Worm (Caenorhabditis elegans) whole organism, late embryonic: ENCODE measurements around the gene W09D6.4.

Experiments
- F13H6.1 ChIP-seq: sonication (generic microtip); optimal IDR thresholded peaks from 2 replicates; lab custom pipeline; 2016; ENCODE audit warnings: missing genetic modification characterization, missing compliant biosample characterization
- K09A11.1 ChIP-seq: sonication (generic microtip); optimal IDR thresholded peaks from 2 replicates; lab custom pipeline; 2017; ENCODE audit warnings: antibody characterized with exemption, mild to moderate bottlenecking, missing genetic modification characterization, missing compliant biosample characterization; ENCODE audit not compliant: insufficient read depth
- T23F11.4 ChIP-seq: fragments of 200-800 bp; sonication (Bioruptor generic); optimal IDR thresholded peaks from 2 replicates; lab custom pipeline; 2018; ENCODE audit warnings: mild to moderate bottlenecking, missing genetic modification characterization, missing compliant biosample characterization
- Y22D7AL.16 ChIP-seq: sonication (generic microtip); optimal IDR thresholded peaks from 2 replicates; lab custom pipeline; 2016; ENCODE audit warnings: missing genetic modification characterization, missing compliant biosample characterization
- ceh-14 ChIP-seq: sonication (generic microtip); optimal IDR thresholded peaks from 2 replicates; lab custom pipeline; 2016; ENCODE audit warnings: missing genotype, missing genetic modification characterization, missing compliant biosample characterization
- ceh-2 ChIP-seq: sonication (generic microtip); optimal IDR thresholded peaks from 2 replicates; lab custom pipeline; 2016; ENCODE audit warnings: missing genotype, missing genetic modification characterization, missing compliant biosample characterization
- ceh-24 ChIP-seq: sonication (generic microtip); optimal IDR thresholded peaks from 2 replicates; lab custom pipeline; 2016; ENCODE audit warnings: mild to moderate bottlenecking, missing genetic modification characterization, missing compliant biosample characterization
- ceh-30 ChIP-seq: fragments of 150-350 bp; optimal IDR thresholded peaks from 2 replicates; lab custom pipeline; 2014; ENCODE audit warnings: missing biosample characterization, missing genetic modification characterization
- ceh-34 ChIP-seq: sonication (generic microtip); optimal IDR thresholded peaks from 2 replicates; lab custom pipeline; 2016; ENCODE audit warnings: mild to moderate bottlenecking, missing genetic modification characterization, missing compliant biosample characterization
- ceh-45 ChIP-seq: fragments of 200-800 bp; sonication (Bioruptor generic); IDR thresholded peaks from 2 replicates; pipeline ENCODE4 v1.3.6; 2022; ENCODE audit warnings: missing genetic modification reagents, missing genetic modification characterization, missing compliant biosample characterization
- ceh-48 ChIP-seq: sonication (generic microtip); optimal IDR thresholded peaks from 2 replicates; lab custom pipeline; 2016; ENCODE audit warnings: missing genetic modification characterization, inconsistent platforms, missing compliant biosample characterization
- ceh-6 ChIP-seq: fragments of 200-800 bp; sonication (Bioruptor generic); optimal IDR thresholded peaks from 2 replicates; lab custom pipeline; 2018; ENCODE audit warnings: mild to moderate bottlenecking, missing genetic modification characterization, missing compliant biosample characterization
- dmd-4 ChIP-seq: sonication (generic microtip); optimal IDR thresholded peaks from 2 replicates; lab custom pipeline; 2016; ENCODE audit warnings: borderline replicate concordance, missing genetic modification characterization, missing compliant biosample characterization
- dve-1 ChIP-seq: sonication (generic microtip); optimal IDR thresholded peaks from 2 replicates; lab custom pipeline; 2017; ENCODE audit warnings: antibody characterized with exemption, mild to moderate bottlenecking, missing genetic modification characterization, missing compliant biosample characterization
- elt-4 ChIP-seq: sonication (generic microtip); optimal IDR thresholded peaks from 2 replicates; lab custom pipeline; 2016; ENCODE audit warnings: missing genetic modification characterization, missing compliant biosample characterization
- ets-4 ChIP-seq: sonication (generic microtip); optimal IDR thresholded peaks from 2 replicates; lab custom pipeline; 2016; ENCODE audit warnings: missing genetic modification characterization, missing compliant biosample characterization
- eyg-1 ChIP-seq: sonication (generic microtip); optimal IDR thresholded peaks from 2 replicates; lab custom pipeline; 2016; ENCODE audit warnings: missing genotype, missing genetic modification characterization, missing compliant biosample characterization
- fax-1 ChIP-seq: sonication (generic microtip); optimal IDR thresholded peaks from 2 replicates; lab custom pipeline; 2016; ENCODE audit warnings: missing genotype, missing genetic modification characterization, missing compliant biosample characterization
- fkh-10 ChIP-seq: fragments of 150-350 bp; optimal IDR thresholded peaks from 2 replicates; lab custom pipeline; 2014; ENCODE audit warnings: missing biosample characterization, missing genetic modification reagents, missing genetic modification characterization
- fkh-6 ChIP-seq: sonication (generic microtip); optimal IDR thresholded peaks from 2 replicates; lab custom pipeline; 2016; ENCODE audit warnings: missing genetic modification characterization, missing compliant biosample characterization
- hlh-15 ChIP-seq: sonication (generic microtip); optimal IDR thresholded peaks from 2 replicates; lab custom pipeline; 2016; ENCODE audit warnings: missing genetic modification characterization, missing compliant biosample characterization
- hlh-6 ChIP-seq: sonication (generic microtip); optimal IDR thresholded peaks from 2 replicates; lab custom pipeline; 2016; ENCODE audit warnings: missing genotype, missing genetic modification characterization, missing compliant biosample characterization
- hlh-8 ChIP-seq: sonication (generic microtip); optimal IDR thresholded peaks from 2 replicates; lab custom pipeline; 2016; ENCODE audit warnings: missing genotype, missing genetic modification characterization, missing compliant biosample characterization
- lim-6 ChIP-seq: sonication (generic microtip); optimal IDR thresholded peaks from 2 replicates; lab custom pipeline; 2016; ENCODE audit warnings: missing genetic modification characterization, missing compliant biosample characterization
- mec-3 ChIP-seq: sonication (generic microtip); optimal IDR thresholded peaks from 2 replicates; lab custom pipeline; 2016; ENCODE audit warnings: borderline replicate concordance, missing genetic modification characterization, missing compliant biosample characterization
- nfya-1 ChIP-seq: sonication (generic microtip); optimal IDR thresholded peaks from 2 replicates; lab custom pipeline; 2017; ENCODE audit warnings: missing genetic modification characterization, mild to moderate bottlenecking, missing compliant biosample characterization, antibody characterized with exemption, moderate library complexity
- nhr-232 ChIP-seq: sonication (generic microtip); optimal IDR thresholded peaks from 2 replicates; lab custom pipeline; 2016; ENCODE audit warnings: missing genetic modification characterization, missing compliant biosample characterization
- pag-3 ChIP-seq: sonication (generic microtip); optimal IDR thresholded peaks from 2 replicates; lab custom pipeline; 2016; ENCODE audit warnings: missing compliant biosample characterization, missing genetic modification characterization, borderline replicate concordance
- pat-9 ChIP-seq: fragments of 200-800 bp; sonication (Bioruptor generic); optimal IDR thresholded peaks from 2 replicates; lab custom pipeline; 2018; ENCODE audit warnings: mild to moderate bottlenecking, missing genetic modification characterization, moderate library complexity, missing compliant biosample characterization
- pax-1 ChIP-seq: fragments of 150-350 bp; optimal IDR thresholded peaks from 2 replicates; lab custom pipeline; 2014; ENCODE audit warnings: missing biosample characterization, missing genetic modification characterization
- pha-4 ChIP-seq: fragments of 150-350 bp; optimal IDR thresholded peaks from 2 replicates; lab custom pipeline; 2018; ENCODE audit warnings: missing biosample characterization, missing genetic modification reagents, missing genetic modification characterization
- pqm-1 ChIP-seq: sonication (generic microtip); optimal IDR thresholded peaks from 2 replicates; lab custom pipeline; 2016; ENCODE audit warnings: missing genetic modification characterization, missing compliant biosample characterization
- pros-1 ChIP-seq: fragments of 150-350 bp; optimal IDR thresholded peaks from 2 replicates; lab custom pipeline; 2014; ENCODE audit warnings: missing biosample characterization, missing genetic modification reagents, missing genetic modification characterization
- tbx-7 ChIP-seq: sonication (generic microtip); optimal IDR thresholded peaks from 2 replicates; lab custom pipeline; 2016; ENCODE audit warnings: missing genotype, missing genetic modification characterization, missing compliant biosample characterization
- ttx-3 ChIP-seq: sonication (generic microtip); optimal IDR thresholded peaks from 2 replicates; lab custom pipeline; 2016; ENCODE audit warnings: missing genetic modification reagents, missing genetic modification characterization, missing compliant biosample characterization
- unc-3 ChIP-seq, 2 experiments: fragments of 200-800 bp in 1 of 2; sonication (Bioruptor generic) in 1 of 2; sonication (generic microtip) in 1 of 2; conservative IDR thresholded peaks in 1 of 2; optimal IDR thresholded peaks in 1 of 2; 2 replicates each; pipeline versions ENCODE4 v1.3.6 to Lab custom; 2016 to 2022; ENCODE audit warnings: missing compliant biosample characterization in 2 of 2, missing genetic modification characterization in 2 of 2, missing genetic modification reagents in 1 of 2
- unc-42 ChIP-seq: sonication (generic microtip); optimal IDR thresholded peaks from 2 replicates; lab custom pipeline; 2016; ENCODE audit warnings: missing genotype, missing genetic modification characterization, missing compliant biosample characterization

The W09D6.4 gene

DNA sequence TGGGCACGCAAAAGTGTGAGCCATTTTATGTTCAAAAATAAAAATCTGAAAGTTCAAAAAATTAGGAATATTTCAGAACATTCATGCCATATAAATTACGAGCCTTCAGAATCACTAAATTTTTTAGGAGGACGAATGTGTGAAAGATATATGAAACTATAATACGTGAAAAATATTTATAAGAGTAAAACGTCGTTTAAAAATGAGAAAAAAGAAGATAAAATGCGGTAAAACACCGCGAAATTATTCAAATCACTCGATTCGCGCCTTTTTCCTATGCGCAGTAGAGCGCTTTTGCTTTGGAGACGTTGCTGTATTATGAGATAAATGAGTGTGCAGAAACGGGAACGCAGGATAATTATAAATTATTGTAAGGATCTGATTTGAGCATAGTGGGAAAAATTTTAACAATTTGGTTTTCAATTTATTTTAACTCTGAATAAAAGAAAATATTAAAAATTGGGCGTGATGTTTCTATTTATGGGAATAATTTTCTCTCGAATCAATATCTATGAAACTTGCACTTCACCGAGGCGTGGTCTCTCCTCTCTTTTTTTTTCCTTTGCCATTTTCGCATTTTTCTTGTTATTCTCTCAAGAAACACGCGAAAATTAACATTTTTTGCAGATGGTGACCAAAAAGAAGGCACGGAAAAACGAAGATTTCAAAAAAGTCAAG, 39.8 kb downstream of the W09D6.4 start, which contains the start of the genes sup-35 and Y48A6C.4 (continued):
- peak; percentile 85 for TF ChIP-seq ceh-34 (tag; lab: Kevin White, UChicago)
- no peak for TF ChIP-seq K09A11.1
- TF ChIP-seq unc-42 (tag; lab: Kevin White, UChicago) = peak; percentile 93
- TF ChIP-seq nfya-1 = peak; percentile 60
- TF ChIP-seq mec-3 = peak; percentile 88
- TF ChIP-seq ceh-6 (GFP tag; lab: Kevin White, UChicago) = no peak
- TF ChIP-seq fax-1 = peak; percentile 93
- no peak for TF ChIP-seq ceh-24 (tag; lab: Kevin White, UChicago)
- TF ChIP-seq hlh-6 = peak; percentile 28
- peak; percentile 95 for TF ChIP-seq hlh-8 (tag; lab: Kevin White, UChicago)
- TF ChIP-seq eyg-1 (tag; lab: Kevin White, UChicago) = peak; percentile 79
- peak; percentile 14 for TF ChIP-seq ceh-48 (tag; lab: Kevin White, UChicago)
- no peak for TF ChIP-seq ceh-30 (tag; lab: Kevin White, UChicago)
- peak; percentile 74 for TF ChIP-seq fkh-6
- peak; percentile 98 for TF ChIP-seq ceh-2
- no peak for TF ChIP-seq fkh-10 (GFP tag; lab: Kevin White, UChicago)
- TF ChIP-seq unc-3 (GFP tag; conservative IDR thresholded peaks at IDR 0.05; lab: Robert Waterston, UW) = no peak
- peak; percentile 71 for TF ChIP-seq unc-3 (tag; optimal IDR thresholded peaks at IDR 0.05; lab: Kevin White, UChicago)
- peak; percentile 98 for TF ChIP-seq tbx-7 (tag; lab: Kevin White, UChicago)
- peak; percentile 89 for TF ChIP-seq F13H6.1 (tag; lab: Kevin White, UChicago)
- TF ChIP-seq pag-3 (tag; lab: Kevin White, UChicago) = peak; percentile 81
- TF ChIP-seq elt-4 (tag; lab: Kevin White, UChicago) = no peak
- peak; percentile 43 for TF ChIP-seq pax-1 (tag; lab: Kevin White, UChicago)
- TF ChIP-seq, all 69 proteins: peak for 44

- TF ChIP-seq tbx-7 (tag; lab: Kevin White, UChicago) (no peak), nfya-1 (no peak), pros-1 (tag; lab: Kevin White, UChicago) (no peak), ceh-14 (no peak), pha-4 (tag; lab: Kevin White, UChicago) (no peak), T23F11.4 (GFP tag; lab: Kevin White, UChicago) (no peak), nhr-232 (tag; lab: Kevin White, UChicago) (no peak), pat-9 (tag; lab: Kevin White, UChicago) (no peak), dmd-4 (no peak), eyg-1 (tag; lab: Kevin White, UChicago) (no peak), fax-1 (no peak), ets-4 (tag; lab: Kevin White, UChicago) (no peak), ttx-3 (tag; lab: Kevin White, UChicago) (no peak)
Observed at ce11 chrIII:11123844-11124243, 44.3 kb downstream of the W09D6.4 start.

DNA sequence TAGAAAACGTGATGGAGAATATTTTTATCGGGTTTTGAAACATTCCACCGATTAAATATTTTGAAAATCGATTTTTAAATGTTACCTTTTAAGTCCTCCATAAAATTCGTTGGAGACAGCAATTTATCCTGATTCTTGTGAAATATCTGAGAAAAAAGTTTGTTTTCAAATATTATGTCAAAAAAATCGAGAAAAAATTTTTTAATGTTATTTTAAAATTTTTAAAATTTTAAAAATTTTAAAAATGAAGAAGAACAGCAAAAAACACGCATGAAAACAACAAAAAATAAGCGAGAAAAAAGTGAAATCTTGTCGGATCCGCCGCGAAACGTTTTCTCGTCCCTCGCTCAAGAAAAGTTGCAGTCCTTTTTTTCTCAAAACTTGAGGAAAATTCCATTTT, 48.0 kb downstream of the W09D6.4 start, which contains the start of gene Y48A6C.8:
TSS of gene Y48A6C.8 (minus strand) at position 101 of the 400 bp plus-strand sequence.
- no peak for TF ChIP-seq unc-42 (tag; lab: Kevin White, UChicago)
- no peak for TF ChIP-seq tbx-7 (tag; lab: Kevin White, UChicago)
- TF ChIP-seq Y22D7AL.16 = no peak
- TF ChIP-seq dve-1 (tag; lab: Kevin White, UChicago) = no peak
- TF ChIP-seq pqm-1 (tag; lab: Kevin White, UChicago) = no peak
- no peak for TF ChIP-seq lim-6

ce11 chrIII:11129363-11129762, 49.8 kb downstream of the W09D6.4 start:
- TF ChIP-seq hlh-15 (tag; lab: Kevin White, UChicago) (no peak), ceh-45 (no peak), ceh-48 (tag; lab: Kevin White, UChicago) (peak; percentile 67), unc-42 (tag; lab: Kevin White, UChicago) (peak; percentile 45)
